Fruit fly (Drosophila melanogaster) whole organism, prepupa: ENCODE data around the gene plum.

Experiments
- eg ChIP-seq: fragments of 200-800 bp; sonication (Bioruptor generic); IDR thresholded peaks from 3 replicates; pipeline ENCODE4 v1.3.6; 2022; ENCODE audit warnings: missing biosample characterization, missing genetic modification characterization
- pdm3 ChIP-seq: fragments of 200-800 bp; sonication (Bioruptor generic); optimal IDR thresholded peaks from 3 replicates; lab custom pipeline; 2016; ENCODE audit warnings: missing biosample characterization, missing genetic modification characterization

dm6 chr3R:26463146-26463545, 71.9 kb downstream of the plum start:
- no peak for TF ChIP-seq pdm3
- no peak for TF ChIP-seq eg (GFP tag; lab: Robert Waterston, UW)
